Worm (Caenorhabditis elegans): ENCODE measurements around the gene asp-14.

asp-14 gene

DNA sequence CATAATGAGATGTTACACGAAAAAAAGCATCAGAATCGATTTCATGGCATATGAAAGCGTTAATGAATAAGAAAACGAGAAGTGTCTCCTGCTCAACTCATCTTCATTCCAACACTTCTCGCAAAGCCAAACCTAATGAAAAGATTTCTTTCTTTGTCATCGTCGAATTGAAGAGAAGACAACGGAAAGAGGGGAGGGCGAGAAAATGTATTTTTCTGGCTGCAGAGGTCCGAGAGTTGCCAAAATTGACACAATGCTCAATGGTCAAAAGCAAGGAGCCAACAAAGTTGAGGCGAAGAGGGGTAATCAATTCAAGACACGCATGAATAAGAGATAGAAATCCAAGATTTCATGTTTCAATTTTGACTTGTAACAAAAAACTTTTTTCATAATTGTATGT, 27.4 kb downstream of the asp-14 start (continued):
- no peak for TF ChIP-seq unc-86 (tag; optimal IDR thresholded peaks at IDR 0.05)

DNA sequence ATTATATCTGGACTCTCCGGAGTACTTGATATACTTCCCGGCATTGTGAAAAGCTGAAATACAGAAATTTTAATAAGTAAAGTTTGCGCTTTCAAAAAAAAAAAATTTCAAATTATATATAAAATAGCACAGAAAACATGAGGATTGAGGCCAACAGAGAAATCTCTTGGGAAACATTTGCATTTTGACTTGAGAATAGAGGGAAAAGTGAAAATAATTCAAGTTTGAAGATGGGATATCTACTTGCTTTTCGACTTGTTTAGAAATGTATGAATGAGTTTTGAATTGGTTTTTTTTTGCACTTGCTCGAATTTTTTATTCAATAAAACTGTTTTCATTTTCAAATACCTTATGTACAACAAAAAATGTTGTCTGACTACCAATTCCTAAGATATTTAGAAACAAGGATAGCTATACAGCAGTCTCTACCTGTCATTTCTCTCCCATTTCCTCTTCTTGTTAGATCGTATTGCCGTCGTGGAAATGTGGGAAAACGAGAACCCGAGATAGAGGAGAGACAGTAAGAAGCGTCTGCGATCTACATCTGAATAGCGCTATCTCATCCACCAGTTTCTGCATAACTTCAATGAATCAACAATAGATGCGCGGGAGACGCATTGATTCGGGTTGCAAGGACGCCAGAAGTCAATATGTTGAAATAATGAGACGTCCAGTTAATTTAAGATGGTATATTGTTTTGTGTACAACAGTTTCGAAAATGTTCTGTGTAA, 29.9 kb downstream of the asp-14 start, which contains the start of gene T22E5.6:
Gene T22E5.6, minus strand, starts transcription at position 51 of the 731 bp plus-strand sequence.
- peak; percentile 65 for TF ChIP-seq lin-14 (GFP tag; optimal IDR thresholded peaks at IDR 0.05)
- TF ChIP-seq pqm-1 (tag; optimal IDR thresholded peaks at IDR 0.05): no peak
- TF ChIP-seq sox-4 (tag; optimal IDR thresholded peaks at IDR 0.05): no peak
- no peak for TF ChIP-seq elt-2 (tag; optimal IDR thresholded peaks at IDR 0.05)
- no peak for TF ChIP-seq tbx-2 (tag; optimal IDR thresholded peaks at IDR 0.05)
- TF ChIP-seq blmp-1 (tag; optimal IDR thresholded peaks at IDR 0.05): peak; percentile 74
- no peak for TF ChIP-seq sptf-1 (tag; optimal IDR thresholded peaks at IDR 0.05)
- peak; percentile 40 for TF ChIP-seq mep-1 (tag; optimal IDR thresholded peaks at IDR 0.05)
- peak in 1 of 2 experiments; percentile 10 for TF ChIP-seq lsy-2 (tag; optimal IDR thresholded peaks at IDR 0.05)
- peak in 2 of 6 experiments; percentile 20 to 37 for TF ChIP-seq elt-3 (tag; optimal IDR thresholded peaks at IDR 0.05)
- peak; percentile 37 for TF ChIP-seq snu-23 (GFP tag; optimal IDR thresholded peaks at IDR 0.05)
- TF ChIP-seq jun-1 (tag; optimal IDR thresholded peaks at IDR 0.05): no peak
- peak; percentile 83 for TF ChIP-seq nhr-85 (tag)

DNA sequence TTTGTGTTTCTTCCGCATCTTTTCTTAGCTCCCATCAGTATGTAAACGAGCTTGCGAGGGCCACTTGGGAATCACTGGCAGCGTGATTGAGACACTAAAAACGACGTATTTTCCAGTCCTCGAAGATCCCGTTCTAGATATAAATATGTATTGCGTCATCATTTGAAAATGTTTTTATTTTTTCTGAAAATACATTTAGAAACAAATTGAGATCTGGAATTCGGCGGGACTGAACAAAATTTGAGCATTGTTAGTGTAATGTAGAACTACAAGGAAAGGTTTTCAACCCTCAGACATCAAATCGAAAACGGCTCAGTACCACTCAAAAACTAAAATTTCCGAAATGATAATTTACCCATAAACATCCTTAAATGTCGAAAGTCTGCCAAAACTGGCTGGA, 32.9 kb downstream of the asp-14 start:
- TF ChIP-seq lin-13 (GFP tag; optimal IDR thresholded peaks at IDR 0.05): no peak
- no peak for TF ChIP-seq efl-1 (optimal IDR thresholded peaks at IDR 0.05)
- peak in 1 of 2 experiments; percentile 1 for TF ChIP-seq efl-1 (GFP tag; optimal IDR thresholded peaks at IDR 0.05 in 1 of 2)
- TF ChIP-seq lin-14 (GFP tag; optimal IDR thresholded peaks at IDR 0.05): peak; percentile 34
- no peak for TF ChIP-seq unc-130 (tag; optimal IDR thresholded peaks at IDR 0.05)
- no peak for TF ChIP-seq irx-1 (tag; optimal IDR thresholded peaks at IDR 0.05)

DNA sequence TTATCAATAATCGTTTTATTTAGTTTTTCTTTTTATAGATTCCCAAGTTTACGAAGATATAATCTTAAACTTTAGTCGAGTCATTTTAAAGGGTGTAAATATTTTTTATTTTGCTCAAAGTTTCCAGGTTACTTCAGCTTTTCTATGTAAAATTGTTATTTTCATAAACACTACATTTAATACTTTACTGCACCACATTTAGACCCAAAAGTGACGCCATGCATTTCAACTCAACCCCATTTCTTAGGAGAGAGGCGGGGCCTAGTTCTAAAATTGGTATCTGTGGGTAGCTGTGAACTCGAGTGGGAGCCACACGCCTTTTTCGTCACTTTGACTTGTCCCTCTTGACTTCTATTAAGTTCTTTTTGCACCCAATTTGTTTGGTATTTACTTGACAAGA, 33.9 kb downstream of the asp-14 start, which contains the start of gene T22E5.1:
Gene T22E5.1, plus strand, starts transcription at position 301 of the 400 bp plus-strand sequence.
- no peak for TF ChIP-seq efl-1 (optimal IDR thresholded peaks at IDR 0.05)
- TF ChIP-seq efl-1 (GFP tag; optimal IDR thresholded peaks at IDR 0.05 in 1 of 2): no peak

DNA sequence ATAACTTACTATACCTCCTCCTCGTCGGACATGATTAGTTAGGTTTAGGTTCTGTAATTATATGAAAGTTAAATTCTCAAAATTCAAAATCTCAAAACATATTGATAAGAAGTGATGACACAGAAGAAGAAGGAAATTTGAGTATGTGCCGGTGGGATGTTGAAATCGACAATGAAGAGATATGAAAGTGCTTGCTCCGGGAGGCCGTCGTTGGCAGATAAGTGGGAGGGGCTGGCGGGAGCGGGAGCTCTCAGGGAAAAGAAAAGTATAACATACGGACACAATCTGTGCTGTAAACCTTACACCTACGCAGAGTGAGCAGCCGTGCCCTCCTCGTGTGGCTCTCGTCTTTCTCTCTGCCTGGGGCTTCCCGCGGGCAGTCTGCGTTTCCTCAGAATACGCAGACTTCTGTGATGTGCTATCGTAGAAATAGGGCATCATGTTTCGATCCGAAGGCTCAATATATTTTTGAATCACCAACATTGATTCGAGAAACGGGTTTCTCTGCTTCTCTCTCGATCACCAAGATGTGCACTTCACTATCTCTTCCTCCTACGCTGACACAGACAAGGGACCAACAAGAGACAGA, 36.2 kb downstream of the asp-14 start, which contains the start of gene mup-2:
Gene mup-2, minus strand, starts transcription at position 51 of the 589 bp plus-strand sequence.
- TF ChIP-seq C16A3.4 (tag; optimal IDR thresholded peaks at IDR 0.05) (no peak), unc-130 (tag; optimal IDR thresholded peaks at IDR 0.05) (peak; percentile 50), unc-62 (GFP tag; optimal IDR thresholded peaks at IDR 0.05) (no peak), alr-1 (tag; optimal IDR thresholded peaks at IDR 0.05; ENCODE audit: borderline replicate concordance) (no peak), egl-27 (tag; optimal IDR thresholded peaks at IDR 0.05) (no peak), hpl-2 (GFP tag; optimal IDR thresholded peaks at IDR 0.05) (no peak), sup-37 (GFP tag; optimal IDR thresholded peaks at IDR 0.05) (peak; percentile 9), lsy-2 (tag; optimal IDR thresholded peaks at IDR 0.05) (peak; percentile 22 to 60), dsc-1 (tag; optimal IDR thresholded peaks at IDR 0.05) (peak; percentile 88), nhr-237 (tag; optimal IDR thresholded peaks at IDR 0.05) (no peak), dpl-1 (GFP tag; optimal IDR thresholded peaks at IDR 0.05) (no peak), nhr-19 (GFP tag; conservative IDR thresholded peaks at IDR 0.05) (peak; percentile 62), nhr-11 (tag; optimal IDR thresholded peaks at IDR 0.05) (no peak), irx-1 (tag; optimal IDR thresholded peaks at IDR 0.05) (peak; percentile 7), grh-1 (GFP tag; IDR thresholded peaks at IDR 0.05) (no peak), blmp-1 (tag; optimal IDR thresholded peaks at IDR 0.05) (no peak), elt-3 (tag; optimal IDR thresholded peaks at IDR 0.05) (no peak), xbp-1 (tag; optimal IDR thresholded peaks at IDR 0.05) (peak; percentile 8), snu-23 (GFP tag; optimal IDR thresholded peaks at IDR 0.05) (peak; percentile 61), fkh-8 (tag; optimal IDR thresholded peaks at IDR 0.05) (no peak), lin-14 (GFP tag; optimal IDR thresholded peaks at IDR 0.05) (peak; percentile 80), F16B12.6 (tag; optimal IDR thresholded peaks at IDR 0.05) (no peak), C34B4.2 (tag; optimal IDR thresholded peaks at IDR 0.05) (no peak), aly-2 (tag; optimal IDR thresholded peaks at IDR 0.05) (no peak), fkh-4 (tag; optimal IDR thresholded peaks at IDR 0.05; ENCODE audit: borderline replicate concordance) (peak; percentile 13), hlh-17 (GFP tag; optimal IDR thresholded peaks at IDR 0.05; ENCODE audit: borderline replicate concordance) (no peak), unc-86 (tag; optimal IDR thresholded peaks at IDR 0.05) (no peak), nhr-71 (tag; optimal IDR thresholded peaks at IDR 0.05) (peak; percentile 89), nhr-47 (tag; optimal IDR thresholded peaks at IDR 0.05) (peak; percentile 18), ceh-8 (GFP tag; optimal IDR thresholded peaks at IDR 0.05) (no peak), ets-5 (GFP tag; IDR thresholded peaks at IDR 0.05) (no peak)

Data from whole organism, L1 larva.